Fruit fly (Drosophila melanogaster) whole organism, embryonic: ENCODE measurements around the gene cyr.

Source experiments
- Bdp1 ChIP-seq: fragments of 200-800 bp; sonication (Bioruptor generic); optimal IDR thresholded peaks from 3 replicates; lab custom pipeline; 2016; ENCODE audit warnings: missing biosample characterization, missing genetic modification characterization
- CG10209 ChIP-seq: fragments of 200-800 bp; sonication (Bioruptor generic); optimal IDR thresholded peaks from 3 replicates; lab custom pipeline; 2017; ENCODE audit warnings: missing biosample characterization, mild to moderate bottlenecking, missing genetic modification characterization, missing genetic modification reagents
- CG1024 ChIP-seq: fragments of 200-800 bp; sonication (Bioruptor generic); IDR thresholded peaks from 2 replicates; pipeline ENCODE4 v1.3.6; 2022; ENCODE audit warnings: missing biosample characterization, missing genetic modification characterization
- CG10431 ChIP-seq: fragments of 200-800 bp; sonication (Bioruptor generic); optimal IDR thresholded peaks from 3 replicates; lab custom pipeline; 2018; ENCODE audit warnings: missing biosample characterization, mild to moderate bottlenecking, missing genetic modification characterization
- CG11456 ChIP-seq: fragments of 200-800 bp; sonication (Bioruptor generic); IDR thresholded peaks from 3 replicates; pipeline ENCODE4 v1.3.6; 2022; ENCODE audit warnings: missing biosample characterization, missing genetic modification characterization
- CG12104 ChIP-seq: fragments of 200-800 bp; sonication (Bioruptor generic); optimal IDR thresholded peaks from 3 replicates; lab custom pipeline; 2016; ENCODE audit warnings: missing biosample characterization, missing genetic modification characterization
- CG12744 ChIP-seq: fragments of 200-800 bp; sonication (Bioruptor generic); optimal IDR thresholded peaks from 2 replicates; lab custom pipeline; 2016; ENCODE audit warnings: missing biosample characterization, missing genetic modification characterization
- CG1603 ChIP-seq: fragments of 200-800 bp; sonication (Bioruptor generic); optimal IDR thresholded peaks from 2 replicates; lab custom pipeline; 2019; ENCODE audit warnings: missing biosample characterization, mild to moderate bottlenecking, missing genetic modification characterization, moderate library complexity
- CG17912 ChIP-seq: fragments of 200-800 bp; sonication (Bioruptor generic); optimal IDR thresholded peaks from 2 replicates; lab custom pipeline; 2018; ENCODE audit warnings: missing biosample characterization, mild to moderate bottlenecking, missing genetic modification characterization
- CG2875 ChIP-seq: fragments of 200-800 bp; sonication (Bioruptor generic); optimal IDR thresholded peaks from 2 replicates; lab custom pipeline; 2017; ENCODE audit warnings: missing biosample characterization, mild to moderate bottlenecking, missing genetic modification characterization, missing genetic modification reagents
- CG3163 ChIP-seq: fragments of 200-800 bp; sonication (Bioruptor generic); optimal IDR thresholded peaks from 3 replicates; lab custom pipeline; 2016; ENCODE audit warnings: missing biosample characterization, missing genetic modification characterization
- CG3281 ChIP-seq: fragments of 200-800 bp; sonication (Bioruptor generic); optimal IDR thresholded peaks from 3 replicates; lab custom pipeline; 2017; ENCODE audit warnings: missing biosample characterization, mild to moderate bottlenecking, missing genetic modification characterization
- CG5953 ChIP-seq: fragments of 200-800 bp; sonication (Bioruptor generic); IDR thresholded peaks from 2 replicates; pipeline ENCODE4 v1.3.6; 2022; ENCODE audit warnings: missing biosample characterization, missing genetic modification characterization
- CG6254 ChIP-seq: fragments of 200-800 bp; sonication (Bioruptor generic); optimal IDR thresholded peaks from 3 replicates; lab custom pipeline; 2017; ENCODE audit warnings: mild to moderate bottlenecking, missing biosample characterization, missing genetic modification reagents, missing genetic modification characterization
- CG7987 ChIP-seq: fragments of 200-800 bp; sonication (Bioruptor generic); optimal IDR thresholded peaks from 2 replicates; lab custom pipeline; 2018; ENCODE audit warnings: missing biosample characterization, mild to moderate bottlenecking, missing genetic modification characterization, moderate library complexity
- CG8290 ChIP-seq, 3 experiments: fragments of 200-800 bp; sonication (Bioruptor generic); optimal IDR thresholded peaks; 2 replicates each; lab custom pipeline; 2016 to 2019; ENCODE audit warnings: missing biosample characterization in 3 of 3, missing genetic modification characterization in 3 of 3, mild to moderate bottlenecking in 2 of 3, moderate library complexity in 1 of 3
- CG8388 ChIP-seq: fragments of 200-800 bp; sonication (Bioruptor generic); optimal IDR thresholded peaks from 2 replicates; lab custom pipeline; 2019; ENCODE audit warnings: missing biosample characterization, mild to moderate bottlenecking, missing genetic modification characterization, moderate library complexity
- CkIIα-i1 ChIP-seq: fragments of 200-800 bp; sonication (Bioruptor generic); IDR thresholded peaks from 2 replicates; pipeline ENCODE4 v1.3.6; 2022; ENCODE audit warnings: missing biosample characterization, missing genetic modification characterization
- Dip3 ChIP-seq: fragments of 200-800 bp; sonication (Bioruptor generic); optimal IDR thresholded peaks from 3 replicates; lab custom pipeline; 2016; ENCODE audit warnings: missing biosample characterization, missing genetic modification characterization
- HLHmδ ChIP-seq: fragments of 200-800 bp; sonication (Bioruptor generic); optimal IDR thresholded peaks from 2 replicates; lab custom pipeline; 2018; ENCODE audit warnings: missing biosample characterization, mild to moderate bottlenecking, missing genetic modification characterization, moderate library complexity
- Hr78 ChIP-seq, 2 experiments: fragments of 200-800 bp in 1 of 2; fragments of >200 bp in 1 of 2; sonication (Bioruptor generic) in 1 of 2; optimal IDR thresholded peaks; 2 replicates each; lab custom pipeline; 2017 to 2019; ENCODE audit warnings: missing biosample characterization in 2 of 2, missing genetic modification characterization in 2 of 2, mild to moderate bottlenecking in 1 of 2, moderate library complexity in 1 of 2
- Lhr ChIP-seq: fragments of 200-800 bp; sonication (Bioruptor generic); optimal IDR thresholded peaks from 3 replicates; lab custom pipeline; 2017; ENCODE audit warnings: mild to moderate bottlenecking, missing biosample characterization, missing genetic modification reagents, missing genetic modification characterization
- Lim3 ChIP-seq: fragments of 200-800 bp; sonication (Bioruptor generic); IDR thresholded peaks from 2 replicates; pipeline ENCODE4 v1.3.6; 2022; ENCODE audit warnings: missing biosample characterization, missing genetic modification characterization
- Oaz ChIP-seq: fragments of 200-800 bp; sonication (Bioruptor generic); IDR thresholded peaks from 2 replicates; pipeline ENCODE4 v1.3.6; 2022; ENCODE audit warnings: missing biosample characterization, missing genetic modification characterization
- Poxn ChIP-seq: fragments of 200-800 bp; sonication (Bioruptor generic); IDR thresholded peaks from 2 replicates; pipeline ENCODE4 v1.3.6; 2022; ENCODE audit warnings: missing biosample characterization, missing genetic modification characterization
- Rfx ChIP-seq: fragments of 200-800 bp; sonication (Bioruptor generic); IDR thresholded peaks from 2 replicates; pipeline ENCODE4 v1.3.6; 2022; ENCODE audit warnings: missing biosample characterization, missing genetic modification characterization
- Sox100B ChIP-seq: fragments of 200-800 bp; sonication (Bioruptor generic); optimal IDR thresholded peaks from 3 replicates; lab custom pipeline; 2018; ENCODE audit warnings: missing biosample characterization, mild to moderate bottlenecking, missing genetic modification characterization
- Taf1 ChIP-seq: fragments of 200-800 bp; sonication (Bioruptor generic); IDR thresholded peaks from 2 replicates; pipeline ENCODE4 v1.3.6; 2022; ENCODE audit warnings: missing biosample characterization, missing genetic modification characterization
- Xbp1 ChIP-seq: fragments of 200-800 bp; sonication (Bioruptor generic); optimal IDR thresholded peaks from 3 replicates; lab custom pipeline; 2016; ENCODE audit warnings: missing biosample characterization, mild to moderate bottlenecking, missing genetic modification characterization
- ab ChIP-seq: fragments of 200-800 bp; sonication (Bioruptor generic); optimal IDR thresholded peaks from 2 replicates; lab custom pipeline; 2016; ENCODE audit warnings: missing biosample characterization, missing genetic modification characterization
- ac ChIP-seq: fragments of 200-800 bp; sonication (Bioruptor generic); optimal IDR thresholded peaks from 3 replicates; lab custom pipeline; 2017; ENCODE audit warnings: missing biosample characterization, mild to moderate bottlenecking, missing genetic modification characterization
- chinmo ChIP-seq: fragments of 200-800 bp; sonication (Bioruptor generic); IDR thresholded peaks from 4 replicates; pipeline ENCODE4 v1.3.6; 2022; ENCODE audit warnings: missing biosample characterization, missing genetic modification characterization; ENCODE audit not compliant: partially characterized antibody
- ci ChIP-seq: fragments of 200-800 bp; sonication (Bioruptor generic); IDR thresholded peaks from 3 replicates; pipeline ENCODE4 v1.3.6; 2022; ENCODE audit warnings: missing biosample characterization, missing genetic modification characterization
- croc ChIP-seq: fragments of 200-800 bp; sonication (Bioruptor generic); conservative IDR thresholded peaks from 3 replicates; pipeline ENCODE4 v1.3.6; 2022; ENCODE audit warnings: missing biosample characterization, missing genetic modification characterization
- danr ChIP-seq: fragments of 200-800 bp; sonication (Bioruptor generic); IDR thresholded peaks from 2 replicates; pipeline ENCODE4 v1.3.6; 2022; ENCODE audit warnings: missing biosample characterization, missing genetic modification characterization
- ems ChIP-seq: fragments of 200-800 bp; sonication (Bioruptor generic); optimal IDR thresholded peaks from 3 replicates; lab custom pipeline; 2016; ENCODE audit warnings: missing biosample characterization, missing genetic modification characterization
- exex ChIP-seq: fragments of 200-800 bp; sonication (Bioruptor generic); optimal IDR thresholded peaks from 4 replicates; lab custom pipeline; 2018; ENCODE audit warnings: missing biosample characterization, mild to moderate bottlenecking, missing genetic modification characterization, moderate library complexity
- gfzf ChIP-seq: fragments of 200-800 bp; sonication (Bioruptor generic); optimal IDR thresholded peaks from 2 replicates; lab custom pipeline; 2016; ENCODE audit warnings: missing biosample characterization, mild to moderate bottlenecking, missing genetic modification characterization, moderate library complexity
- grn ChIP-seq: fragments of 200-800 bp; sonication (Bioruptor generic); optimal IDR thresholded peaks from 3 replicates; lab custom pipeline; 2017; ENCODE audit warnings: missing biosample characterization, missing genetic modification characterization
- her ChIP-seq: fragments of 200-800 bp; sonication (Bioruptor generic); optimal IDR thresholded peaks from 2 replicates; lab custom pipeline; 2016; ENCODE audit warnings: missing biosample characterization, missing genetic modification characterization
- ken ChIP-seq: fragments of 200-800 bp; sonication (Bioruptor generic); IDR thresholded peaks from 3 replicates; pipeline ENCODE4 v1.3.6; 2022; ENCODE audit warnings: missing biosample characterization, missing genetic modification characterization
- pho ChIP-seq: fragments of 200-800 bp; sonication (Bioruptor generic); optimal IDR thresholded peaks from 2 replicates; lab custom pipeline; 2016; ENCODE audit warnings: missing biosample characterization, missing genetic modification characterization
- prd ChIP-seq, 3 experiments: fragments of >200 bp in 2 of 3; fragments of 200-800 bp in 1 of 3; sonication (Bioruptor generic) in 1 of 3; optimal IDR thresholded peaks in 2 of 3; IDR thresholded peaks in 1 of 3; 2 replicates in 2 of 3; 3 replicates in 1 of 3; pipeline versions ENCODE4 v1.3.6 to Lab custom; 2017 to 2022; ENCODE audit warnings: missing biosample characterization in 1 of 3, missing genetic modification characterization in 1 of 3
- salm ChIP-seq: fragments of 200-800 bp; sonication (Bioruptor generic); optimal IDR thresholded peaks from 2 replicates; lab custom pipeline; 2018; ENCODE audit warnings: missing biosample characterization, mild to moderate bottlenecking, missing genetic modification characterization
- sr ChIP-seq: fragments of 200-800 bp; sonication (Bioruptor generic); IDR thresholded peaks from 3 replicates; pipeline ENCODE4 v1.3.6; 2022; ENCODE audit warnings: missing biosample characterization, missing genetic modification characterization
- tup ChIP-seq: fragments of 200-800 bp; sonication (Bioruptor generic); optimal IDR thresholded peaks from 2 replicates; lab custom pipeline; 2016; ENCODE audit warnings: missing biosample characterization, mild to moderate bottlenecking, missing genetic modification characterization, moderate library complexity
- zen ChIP-seq: fragments of 200-800 bp; sonication (Bioruptor generic); optimal IDR thresholded peaks from 3 replicates; lab custom pipeline; 2018; ENCODE audit warnings: missing biosample characterization, mild to moderate bottlenecking, missing genetic modification characterization, moderate library complexity

Gene cyr

dm6 chrX:8113386-8114279 lies 21.9 kb downstream of the cyr start (continued):
- TF ChIP-seq Rfx (GFP tag; lab: Robert Waterston, UW) (peak; percentile 87), Xbp1 (GFP tag; lab: Kevin White, UChicago) (peak; percentile 47), her (GFP tag; lab: Kevin White, UChicago) (peak; percentile 63), Lhr (GFP tag; lab: Kevin White, UChicago) (no peak), ken (GFP tag; lab: Robert Waterston, UW) (0 out of 3 replicates have a peak, but pooled peaks have one; percentile 25), exex (peak; percentile 42), Hr78 (GFP tag; optimal IDR thresholded peaks at IDR 0.05; lab: Kevin White, UChicago) (no peak), CG10431 (GFP tag; lab: Kevin White, UChicago) (no peak), salm (no peak), chinmo (GFP tag; lab: Robert Waterston, UW) (no peak), Oaz (GFP tag; lab: Robert Waterston, UW) (peak; percentile 55), CG6254 (GFP tag; lab: Kevin White, UChicago) (no peak), sr (no peak), CG1024 (GFP tag; lab: Robert Waterston, UW) (0 out of 2 replicates have a peak, but pooled peaks have one; percentile 14), CG3281 (GFP tag; lab: Kevin White, UChicago) (peak; percentile 79), CkIIα-i1 (GFP tag; lab: Robert Waterston, UW) (no peak), Lim3 (no peak), HLHmδ (GFP tag; lab: Kevin White, UChicago) (no peak), CG1603 (tag; lab: Kevin White, UChicago) (peak; percentile 69), zen (tag; lab: Kevin White, UChicago) (no peak), CG2875 (no peak), CG8388 (peak; percentile 1), tup (GFP tag; lab: Kevin White, UChicago) (peak; percentile 6), Sox100B (GFP tag; lab: Kevin White, UChicago) (peak; percentile 4), CG3163 (peak; percentile 35), ac (no peak), CG5953 (GFP tag; lab: Robert Waterston, UW) (no peak), Bdp1 (GFP tag; lab: Kevin White, UChicago) (no peak), CG11456 (peak; percentile 72; the same call in 2 of the 3 replicates), danr (no peak), CG12104 (GFP tag; lab: Kevin White, UChicago) (no peak), CG7987 (GFP tag; lab: Kevin White, UChicago) (no peak), Poxn (peak; percentile 72), pho (GFP tag; lab: Kevin White, UChicago) (peak; percentile 62), CG17912 (GFP tag; lab: Kevin White, UChicago) (no peak), prd (optimal IDR thresholded peaks at IDR 0.05; lab: Kevin White, UChicago) (no peak), prd (GFP tag; IDR thresholded peaks at IDR 0.05; lab: Robert Waterston, UW) (peak; percentile 47; the same call in 2 of the 3 replicates), croc (GFP tag; lab: Robert Waterston, UW) (no peak), Taf1 (peak; percentile 72), ci (GFP tag; lab: Robert Waterston, UW) (no peak), grn (GFP tag; lab: Kevin White, UChicago) (no peak), ems (peak; percentile 8), CG8290 (GFP tag; optimal IDR thresholded peaks at IDR 0.05; lab: Kevin White, UChicago) (no peak), CG8290 (tag; optimal IDR thresholded peaks at IDR 0.05; lab: Kevin White, UChicago) (peak in 1 of 2 experiments; percentile 94), CG10209 (GFP tag; lab: Kevin White, UChicago) (peak; percentile 44), gfzf (GFP tag; lab: Kevin White, UChicago) (no peak), ab (GFP tag; lab: Kevin White, UChicago) (no peak), CG12744 (peak; percentile 33), Dip3 (peak; percentile 74)
